Worm (Caenorhabditis elegans) whole organism, L4 larva: ENCODE measurements around the gene F45E12.5.

Source experiments
- F37D6.2 ChIP-seq: sonication (generic microtip); optimal IDR thresholded peaks from 2 replicates; lab custom pipeline; 2016; ENCODE audit warnings: mild to moderate bottlenecking, missing genetic modification characterization, missing compliant biosample characterization
- F49E8.2 ChIP-seq: sonication (generic microtip); optimal IDR thresholded peaks from 2 replicates; lab custom pipeline; 2016; ENCODE audit warnings: missing compliant biosample characterization, mild to moderate bottlenecking, missing genetic modification characterization, borderline replicate concordance
- R02D3.7 ChIP-seq: fragments of 150-350 bp; sonication (generic microtip); optimal IDR thresholded peaks from 3 replicates; lab custom pipeline; 2014; ENCODE audit warnings: missing biosample characterization, missing genetic modification characterization
- T26A8.4 ChIP-seq: fragments of 200-800 bp; sonication (Bioruptor generic); IDR thresholded peaks from 2 replicates; pipeline ENCODE4 v1.3.6; 2022; ENCODE audit warnings: missing genetic modification characterization, missing compliant biosample characterization
- Y75B8A.6 ChIP-seq: fragments of 200-800 bp; sonication (Bioruptor generic); IDR thresholded peaks from 2 replicates; pipeline ENCODE4 v1.3.6; 2022; ENCODE audit warnings: missing genetic modification reagents, missing genetic modification characterization, missing compliant biosample characterization
- ZK546.5 ChIP-seq, 2 experiments: sonication (generic microtip); optimal IDR thresholded peaks; 2 replicates each; lab custom pipeline; 2017; ENCODE audit warnings: missing biosample characterization in 2 of 2, missing genetic modification characterization in 2 of 2
- aha-1 ChIP-seq: fragments of 150-350 bp; peaks from one replicate; lab custom pipeline; 2014; ENCODE audit warnings: missing biosample characterization, missing genetic modification characterization
- aly-2 ChIP-seq: sonication (generic microtip); optimal IDR thresholded peaks from 2 replicates; lab custom pipeline; 2018; ENCODE audit warnings: missing biosample characterization, missing genetic modification characterization
- ama-1 ChIP-seq: fragments of 150-350 bp; optimal IDR thresholded peaks from 2 replicates; lab custom pipeline; 2014; ENCODE audit warnings: inconsistent platforms, mixed read lengths
- ctbp-1 ChIP-seq: fragments of 200-800 bp; sonication (Bioruptor generic); IDR thresholded peaks from 2 replicates; pipeline ENCODE4 v1.3.6; 2022; ENCODE audit warnings: missing genetic modification reagents, missing genetic modification characterization, missing compliant biosample characterization
- daf-12 ChIP-seq: fragments of 150-350 bp; optimal IDR thresholded peaks from 2 replicates; lab custom pipeline; 2014; ENCODE audit warnings: missing biosample characterization, missing genetic modification reagents, missing genetic modification characterization
- daf-16 ChIP-seq, 3 experiments: sonication (generic microtip); optimal IDR thresholded peaks; 2 replicates each; lab custom pipeline; 2016 to 2017; ENCODE audit warnings: missing genetic modification characterization in 3 of 3, missing genetic modification reagents in 3 of 3, mild to moderate bottlenecking in 2 of 3, missing compliant biosample characterization in 2 of 3, missing biosample characterization in 1 of 3, moderate library complexity in 1 of 3
- dmd-6 ChIP-seq: fragments of 200-800 bp; sonication (Bioruptor generic); IDR thresholded peaks from 2 replicates; pipeline ENCODE4 v1.3.6; 2022; ENCODE audit warnings: missing genetic modification reagents, missing genetic modification characterization, missing compliant biosample characterization
- egl-43 ChIP-seq: fragments of 200-800 bp; sonication (Bioruptor generic); IDR thresholded peaks from 2 replicates; pipeline ENCODE4 v1.3.6; 2022; ENCODE audit warnings: missing genetic modification reagents, missing genetic modification characterization, missing compliant biosample characterization
- hif-1 ChIP-seq, 2 experiments: sonication (generic microtip); optimal IDR thresholded peaks; 2 replicates each; lab custom pipeline; 2016 to 2017; ENCODE audit warnings: missing compliant biosample characterization in 2 of 2, missing genetic modification characterization in 2 of 2, missing genetic modification reagents in 2 of 2, missing genotype in 2 of 2, mild to moderate bottlenecking in 1 of 2
- hlh-11 ChIP-seq: fragments of 200-800 bp; sonication (Bioruptor generic); optimal IDR thresholded peaks from 2 replicates; lab custom pipeline; 2018; ENCODE audit warnings: mild to moderate bottlenecking, missing genetic modification characterization, missing compliant biosample characterization
- hmg-1.1 ChIP-seq: fragments of 200-800 bp; sonication (Bioruptor generic); IDR thresholded peaks from 2 replicates; pipeline ENCODE4 v1.3.6; 2022; ENCODE audit warnings: missing genetic modification reagents, missing genetic modification characterization, missing compliant biosample characterization
- lin-15B ChIP-seq: fragments of 150-350 bp; sonication (generic microtip); optimal IDR thresholded peaks from 3 replicates; lab custom pipeline; 2014; ENCODE audit warnings: missing biosample characterization, missing genetic modification characterization
- lin-29 ChIP-seq: fragments of 200-800 bp; sonication (Bioruptor generic); IDR thresholded peaks from 2 replicates; pipeline ENCODE4 v1.3.6; 2022; ENCODE audit warnings: missing genetic modification reagents, missing genetic modification characterization, missing compliant biosample characterization
- lin-38 ChIP-seq: fragments of 200-800 bp; sonication (Bioruptor generic); IDR thresholded peaks from 2 replicates; pipeline ENCODE4 v1.3.6; 2022; ENCODE audit warnings: missing genetic modification reagents, missing genetic modification characterization, missing compliant biosample characterization
- lsy-2 ChIP-seq, 2 experiments: fragments of 150-350 bp in 1 of 2; sonication (generic microtip) in 1 of 2; optimal IDR thresholded peaks; 2 replicates each; lab custom pipeline; 2014 to 2017; ENCODE audit warnings: missing biosample characterization in 2 of 2, missing genetic modification characterization in 2 of 2
- madf-5 ChIP-seq, 2 experiments: fragments of 200-800 bp; sonication (Bioruptor generic); IDR thresholded peaks; 2 replicates each; pipeline ENCODE4 v1.3.6; 2022; ENCODE audit warnings: missing compliant biosample characterization in 2 of 2, missing genetic modification characterization in 2 of 2
- madf-9 ChIP-seq: fragments of 200-800 bp; sonication (Bioruptor generic); conservative IDR thresholded peaks from 2 replicates; pipeline ENCODE4 v1.3.6; 2022; ENCODE audit warnings: missing genetic modification reagents, missing genetic modification characterization, missing compliant biosample characterization
- mep-1 ChIP-seq: fragments of 150-350 bp; sonication (generic microtip); optimal IDR thresholded peaks from 3 replicates; lab custom pipeline; 2014; ENCODE audit warnings: missing biosample characterization, missing genetic modification characterization
- mxl-2 ChIP-seq: fragments of 200-800 bp; sonication (Bioruptor generic); conservative IDR thresholded peaks from 2 replicates; pipeline ENCODE4 v1.3.6; 2022; ENCODE audit warnings: missing genetic modification reagents, missing genetic modification characterization, missing compliant biosample characterization
- nhr-10 ChIP-seq: fragments of 150-350 bp; optimal IDR thresholded peaks from 2 replicates; lab custom pipeline; 2014; ENCODE audit warnings: missing biosample characterization, missing genetic modification characterization
- nhr-102 ChIP-seq: sonication (generic microtip); optimal IDR thresholded peaks from 2 replicates; lab custom pipeline; 2016; ENCODE audit warnings: mild to moderate bottlenecking, missing genetic modification characterization, moderate library complexity, missing compliant biosample characterization
- nhr-11 ChIP-seq: fragments of 150-350 bp; optimal IDR thresholded peaks from 2 replicates; lab custom pipeline; 2014; ENCODE audit warnings: missing biosample characterization, missing genetic modification characterization
- nhr-42 ChIP-seq: fragments of 200-800 bp; sonication (Bioruptor generic); IDR thresholded peaks from 2 replicates; pipeline ENCODE4 v1.3.6; 2022; ENCODE audit warnings: missing genetic modification characterization, missing compliant biosample characterization
- nhr-6 ChIP-seq: fragments of 150-350 bp; optimal IDR thresholded peaks from 2 replicates; lab custom pipeline; 2014; ENCODE audit warnings: missing biosample characterization, missing genetic modification characterization
- nhr-76 ChIP-seq: fragments of 150-350 bp; optimal IDR thresholded peaks from 2 replicates; lab custom pipeline; 2014; ENCODE audit warnings: missing biosample characterization, missing genetic modification characterization
- nhr-77 ChIP-seq: fragments of 150-350 bp; optimal IDR thresholded peaks from 2 replicates; lab custom pipeline; 2014; ENCODE audit warnings: missing biosample characterization, missing genetic modification characterization
- pha-4 ChIP-seq, 2 experiments: fragments of 150-350 bp in 1 of 2; fragments of 200-800 bp in 1 of 2; sonication (Bioruptor generic) in 1 of 2; IDR thresholded peaks in 1 of 2; optimal IDR thresholded peaks in 1 of 2; 2 replicates each; pipeline versions ENCODE4 v1.3.6 to Lab custom; 2014 to 2022; ENCODE audit warnings: missing genetic modification characterization in 2 of 2, missing genetic modification reagents in 2 of 2, missing biosample characterization in 1 of 2, missing compliant biosample characterization in 1 of 2
- php-3 ChIP-seq: fragments of 200-800 bp; sonication (Bioruptor generic); IDR thresholded peaks from 2 replicates; pipeline ENCODE4 v1.3.6; 2022; ENCODE audit warnings: missing genetic modification reagents, missing genetic modification characterization, missing compliant biosample characterization
- pqm-1 ChIP-seq: sonication (generic microtip); optimal IDR thresholded peaks from 2 replicates; lab custom pipeline; 2017; ENCODE audit warnings: missing biosample characterization, missing genetic modification characterization
- rbr-2 ChIP-seq: sonication (generic microtip); optimal IDR thresholded peaks from 2 replicates; lab custom pipeline; 2016; ENCODE audit warnings: missing genotype, missing genetic modification characterization, missing compliant biosample characterization
- set-16 ChIP-seq: fragments of 200-800 bp; sonication (Bioruptor generic); IDR thresholded peaks from 2 replicates; pipeline ENCODE4 v1.3.6; 2022; ENCODE audit warnings: missing genetic modification reagents, missing genetic modification characterization, missing compliant biosample characterization
- skn-1 ChIP-seq: fragments of 150-350 bp; optimal IDR thresholded peaks from 2 replicates; lab custom pipeline; 2014; ENCODE audit warnings: missing biosample characterization, missing genetic modification characterization
- spr-1 ChIP-seq: sonication (generic microtip); optimal IDR thresholded peaks from 2 replicates; lab custom pipeline; 2016; ENCODE audit warnings: mild to moderate bottlenecking, missing genetic modification characterization, missing compliant biosample characterization
- tra-1 ChIP-seq: fragments of 200-800 bp; sonication (Bioruptor generic); IDR thresholded peaks from 2 replicates; pipeline ENCODE4 v1.3.6; 2022; ENCODE audit warnings: missing genetic modification reagents, missing genetic modification characterization, missing compliant biosample characterization
- unc-62 ChIP-seq, 3 experiments: fragments of 150-350 bp in 1 of 3; sonication (generic microtip); optimal IDR thresholded peaks in 2 of 3; peaks in 1 of 3; 1 replicate in 1 of 3; 2 replicates in 2 of 3; lab custom pipeline; 2014 to 2017; ENCODE audit warnings: missing biosample characterization in 3 of 3, missing genetic modification characterization in 3 of 3, missing genetic modification reagents in 3 of 3, missing genotype in 1 of 3
- vab-7 ChIP-seq: fragments of 200-800 bp; sonication (Bioruptor generic); IDR thresholded peaks from 2 replicates; pipeline ENCODE4 v1.3.6; 2022; ENCODE audit warnings: missing genetic modification reagents, missing genetic modification characterization, missing compliant biosample characterization
- zfp-2 ChIP-seq: sonication (generic microtip); optimal IDR thresholded peaks from 2 replicates; lab custom pipeline; 2016; ENCODE audit warnings: mild to moderate bottlenecking, missing genetic modification characterization, missing compliant biosample characterization
- zfp-3 ChIP-seq: fragments of 200-800 bp; sonication (Bioruptor generic); conservative IDR thresholded peaks from 2 replicates; pipeline ENCODE4 v1.3.6; 2022; ENCODE audit warnings: missing genetic modification reagents, missing genetic modification characterization, missing compliant biosample characterization
- ztf-11 ChIP-seq: fragments of 150-350 bp; optimal IDR thresholded peaks from 2 replicates; lab custom pipeline; 2014; ENCODE audit warnings: missing biosample characterization, missing genetic modification characterization

The F45E12.5 gene

ce11 chrII:7337469-7337893 lies 27.6 kb upstream of the F45E12.5 start (continued):
- TF ChIP-seq nhr-11: peak; percentile 72
- TF ChIP-seq F49E8.2: no peak
- TF ChIP-seq spr-1 (tag; lab: Kevin White, UChicago): peak; percentile 42
- TF ChIP-seq nhr-76 (tag; lab: Kevin White, UChicago): peak; percentile 33
- TF ChIP-seq egl-43 (GFP tag; lab: Robert Waterston, UW): no peak
- TF ChIP-seq nhr-42 (GFP tag; lab: Robert Waterston, UW): 0 out of 2 replicates have a peak, but pooled peaks have one; percentile 36
- no peak for TF ChIP-seq set-16 (GFP tag; lab: Robert Waterston, UW)
- no peak for TF ChIP-seq Y75B8A.6 (GFP tag; lab: Robert Waterston, UW)
- TF ChIP-seq dmd-6 (GFP tag; lab: Robert Waterston, UW): peak; percentile 93
- no peak for TF ChIP-seq daf-12 (tag; lab: Kevin White, UChicago)
- TF ChIP-seq ZK546.5 (tag; optimal IDR thresholded peaks at IDR 0.05; lab: Kevin White, UChicago): no peak
- peak; percentile 72 for TF ChIP-seq php-3 (GFP tag; lab: Robert Waterston, UW)
- peak; percentile 83 for TF ChIP-seq nhr-77 (tag; lab: Kevin White, UChicago)
- peak; percentile 30 for TF ChIP-seq nhr-6 (tag; lab: Kevin White, UChicago)
- peak; percentile 51 to 80 for TF ChIP-seq lsy-2 (tag; optimal IDR thresholded peaks at IDR 0.05; lab: Kevin White, UChicago)
- TF ChIP-seq hlh-11 (tag; lab: Kevin White, UChicago): peak; percentile 97
- no peak for TF ChIP-seq R02D3.7 (tag; lab: Kevin White, UChicago)
- peak; percentile 61 for TF ChIP-seq hmg-1.1
- peak; percentile 39 for TF ChIP-seq zfp-2
- peak; percentile 60 for TF ChIP-seq rbr-2 (tag; lab: Kevin White, UChicago)
- TF ChIP-seq unc-62 (GFP tag; optimal IDR thresholded peaks at IDR 0.05 in 1 of 2; lab: Kevin White, UChicago): peak in 1 of 2 experiments; percentile 93
- TF ChIP-seq unc-62 (tag; optimal IDR thresholded peaks at IDR 0.05; lab: Kevin White, UChicago): no peak
- TF ChIP-seq ctbp-1: peak; percentile 71; the same call in 1 of the 2 replicates
- no peak for TF ChIP-seq F37D6.2 (tag; lab: Kevin White, UChicago)
- TF ChIP-seq madf-9 (GFP tag; lab: Robert Waterston, UW): peak; percentile 49; the same call in 1 of the 2 replicates
- TF ChIP-seq mxl-2 (GFP tag; lab: Robert Waterston, UW): 0 out of 2 replicates have a peak, but pooled peaks have one; percentile 3
- TF ChIP-seq lin-15B (tag; lab: Kevin White, UChicago): no peak
- TF ChIP-seq lin-38: no peak
- TF ChIP-seq ztf-11 (tag; lab: Kevin White, UChicago): no peak
- no peak for TF ChIP-seq daf-16 (GFP tag; optimal IDR thresholded peaks at IDR 0.05; lab: Kevin White, UChicago)
- peak; percentile 59 for TF ChIP-seq daf-16 (tag; optimal IDR thresholded peaks at IDR 0.05; lab: Kevin White, UChicago)
- TF ChIP-seq pha-4 (GFP tag; IDR thresholded peaks at IDR 0.05; lab: Robert Waterston, UW): no peak
- TF ChIP-seq pha-4 (tag; optimal IDR thresholded peaks at IDR 0.05; lab: Kevin White, UChicago): peak; percentile 17
- peak; percentile 59; the same call in 1 of the 2 replicates for TF ChIP-seq T26A8.4
- peak; percentile 32 for TF ChIP-seq nhr-10 (tag; lab: Kevin White, UChicago)
- TF ChIP-seq zfp-3: no peak
- TF ChIP-seq aly-2 (tag; lab: Kevin White, UChicago): no peak
- TF ChIP-seq aha-1 (tag; lab: Kevin White, UChicago): peak; percentile 97
- TF ChIP-seq vab-7 (GFP tag; lab: Robert Waterston, UW): no peak
- TF ChIP-seq pqm-1 (tag; lab: Kevin White, UChicago): peak; percentile 52
- peak; percentile 46 for TF ChIP-seq ama-1 (lab: Kevin White, UChicago)
- peak; percentile 89 for TF ChIP-seq mep-1
- no peak for TF ChIP-seq madf-5 (GFP tag; IDR thresholded peaks at IDR 0.05; lab: Robert Waterston, UW)
- no peak for TF ChIP-seq lin-29 (GFP tag; lab: Robert Waterston, UW)
- TF ChIP-seq tra-1: no peak; the same call in 1 of the 2 replicates
- peak; percentile 92 for TF ChIP-seq nhr-102
- TF ChIP-seq skn-1 (tag; lab: Kevin White, UChicago): no peak
- peak; percentile 3 to 91 for TF ChIP-seq hif-1 (tag; optimal IDR thresholded peaks at IDR 0.05; lab: Kevin White, UChicago)
- TF ChIP-seq, all 104 proteins: peak for 45
